Fruit fly (Drosophila melanogaster): ENCODE measurements around the gene Pkd2.

Gene Pkd2

dm6 chr2L:12348407-12349091, 49.5 kb upstream of the Pkd2 start (continued):
- TF ChIP-seq B-H2 (GFP tag; optimal IDR thresholded peaks at IDR 0.05) (no peak), eve (GFP tag; optimal IDR thresholded peaks at IDR 0.05) (peak in 1 of 2 experiments; percentile 65), CG2678 (tag; optimal IDR thresholded peaks at IDR 0.05) (peak; percentile 16), CG2712 (tag; optimal IDR thresholded peaks at IDR 0.05) (peak; percentile 78), Atf-2 (GFP tag; optimal IDR thresholded peaks at IDR 0.05) (no peak), BEAF-32 (GFP tag; optimal IDR thresholded peaks at IDR 0.05) (no peak), bab2 (GFP tag; optimal IDR thresholded peaks at IDR 0.05) (no peak), corto (GFP tag; optimal IDR thresholded peaks at IDR 0.05) (no peak), sens (GFP tag) (no peak), usp (GFP tag; optimal IDR thresholded peaks at IDR 0.05) (no peak), CG7357 (GFP tag; IDR thresholded peaks at IDR 0.05) (no peak), ase (GFP tag; IDR thresholded peaks at IDR 0.05) (no peak), bsh (GFP tag; optimal IDR thresholded peaks at IDR 0.05) (no peak), CG18599 (GFP tag; optimal IDR thresholded peaks at IDR 0.05) (no peak), Chrac-16 (GFP tag; optimal IDR thresholded peaks at IDR 0.05) (no peak), fru (optimal IDR thresholded peaks at IDR 0.05) (no peak), oc (tag; optimal IDR thresholded peaks at IDR 0.05) (no peak), nmo (GFP tag; optimal IDR thresholded peaks at IDR 0.05) (no peak), run (tag; optimal IDR thresholded peaks at IDR 0.05) (peak; percentile 82), Med (GFP tag) (peak; percentile 25), CG9727 (GFP tag; optimal IDR thresholded peaks at IDR 0.05) (no peak), CG1024 (GFP tag; IDR thresholded peaks at IDR 0.05) (no peak), CG11695 (GFP tag; IDR thresholded peaks at IDR 0.05) (no peak), z (GFP tag; IDR thresholded peaks at IDR 0.05) (peak; percentile 70; the same call in 2 of the 3 replicates), CG1832 (GFP tag; optimal IDR thresholded peaks at IDR 0.05) (no peak), CG12219 (GFP tag; optimal IDR thresholded peaks at IDR 0.05) (no peak), CG3838 (GFP tag; optimal IDR thresholded peaks at IDR 0.05) (no peak), Abd-B (GFP tag; optimal IDR thresholded peaks at IDR 0.05) (no peak), so (GFP tag; IDR thresholded peaks at IDR 0.05) (no peak), Sry-β (GFP tag; optimal IDR thresholded peaks at IDR 0.05) (no peak), gsb-n (tag; optimal IDR thresholded peaks at IDR 0.05) (peak; percentile 4), CG32772 (GFP tag; IDR thresholded peaks at IDR 0.05) (no peak), Kr (GFP tag; optimal IDR thresholded peaks at IDR 0.05) (no peak), tgo (GFP tag; IDR thresholded peaks at IDR 0.05) (no peak), shn (GFP tag; optimal IDR thresholded peaks at IDR 0.05) (no peak), CG11093 (GFP tag; IDR thresholded peaks at IDR 0.05) (no peak), scrt (GFP tag; optimal IDR thresholded peaks at IDR 0.05) (no peak), dpn (GFP tag; optimal IDR thresholded peaks at IDR 0.05) (no peak), vnd (GFP tag; IDR thresholded peaks at IDR 0.05; ENCODE audit: partially characterized antibody) (no peak), klu (GFP tag; IDR thresholded peaks at IDR 0.05) (no peak), CG3281 (GFP tag; optimal IDR thresholded peaks at IDR 0.05) (no peak), ara (GFP tag; IDR thresholded peaks at IDR 0.05) (no peak), Dfd (GFP tag; optimal IDR thresholded peaks at IDR 0.05) (no peak), pita (GFP tag; optimal IDR thresholded peaks at IDR 0.05) (no peak), Sox100B (GFP tag; optimal IDR thresholded peaks at IDR 0.05) (peak; percentile 7), Hr3 (GFP tag; optimal IDR thresholded peaks at IDR 0.05) (no peak), D (optimal IDR thresholded peaks at IDR 0.05) (no peak), D (GFP tag; optimal IDR thresholded peaks at IDR 0.05) (no peak), CG13123 (GFP tag; optimal IDR thresholded peaks at IDR 0.05) (no peak), CG12744 (GFP tag; optimal IDR thresholded peaks at IDR 0.05) (no peak), Ada2b (GFP tag; IDR thresholded peaks at IDR 0.05) (no peak), CG13296 (GFP tag; optimal IDR thresholded peaks at IDR 0.05) (peak; percentile 29)

All from whole organism, embryonic.